Comparison of ENCODE assay signal across 2 worm cellular contexts in the genomic region with DNA sequence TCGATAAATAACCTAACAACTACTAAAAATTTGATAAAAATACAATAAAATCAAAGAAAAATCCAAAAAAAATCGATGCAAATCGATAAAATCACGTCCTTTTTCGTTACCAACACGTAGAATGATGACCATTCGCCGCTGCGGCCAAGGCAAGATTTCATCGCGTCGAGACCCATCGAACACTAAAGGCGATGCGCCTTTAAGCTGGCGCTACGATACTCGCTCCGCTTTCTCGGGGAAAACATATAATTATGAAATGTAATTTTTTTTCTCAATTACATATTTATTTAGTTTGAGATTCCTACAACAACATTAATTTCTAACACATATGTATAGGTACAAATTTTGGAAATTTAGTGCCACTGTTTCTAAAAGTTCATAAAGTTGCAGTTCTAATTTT.
A peak's percentile ranks its signal among the peaks of the same experiment; 100 is the strongest.
TF ChIP-seq lines count a peak whose summit lies in the region.

No protein-coding gene starts in this region.

TF ChIP-seq in whole organism, L4 larva, 104 proteins besides CTCF, POLR2A, EP300 and RAD21:
- peak; percentile 91 for TF ChIP-seq snpc-1.2 (GFP tag; IDR thresholded peaks at IDR 0.05; lab: Robert Waterston, UW)

TF ChIP-seq in whole organism, young adult, 124 proteins besides CTCF, POLR2A, EP300 and RAD21:
- TF ChIP-seq lsl-1 (GFP tag; optimal IDR thresholded peaks at IDR 0.05; lab: Kevin White, UChicago) (peak; percentile 16), snpc-4 (GFP tag; optimal IDR thresholded peaks at IDR 0.05; lab: Kevin White, UChicago) (peak; percentile 13), snpc-4 (tag; optimal IDR thresholded peaks at IDR 0.05; lab: Kevin White, UChicago) (peak in 1 of 4 experiments; percentile 85), madf-8 (GFP tag; conservative IDR thresholded peaks at IDR 0.05; lab: Robert Waterston, UW) (0 out of 2 replicates have a peak, but pooled peaks have one; percentile 25), F33H1.4 (GFP tag; IDR thresholded peaks at IDR 0.05; lab: Robert Waterston, UW) (peak; percentile 70), attf-6 (GFP tag; IDR thresholded peaks at IDR 0.05; lab: Robert Waterston, UW) (peak; percentile 44; the same call in 1 of the 2 replicates), xnd-1 (tag; optimal IDR thresholded peaks at IDR 0.05; lab: Kevin White, UChicago) (peak; percentile 65)
